Worm (Caenorhabditis elegans) whole organism, L1 larva: Measurements from ENCODE around the gene phf-14.

ENCODE experiments used
- ceh-82 ChIP-seq, 3 experiments: fragments of 150-350 bp in 1 of 3; sonication (generic microtip) in 2 of 3; optimal IDR thresholded peaks; 2 replicates each; lab custom pipeline; 2014 to 2017; ENCODE audit warnings: missing biosample characterization in 3 of 3, missing genetic modification characterization in 3 of 3
- elt-3 ChIP-seq, 6 experiments: fragments of 150-350 bp in 1 of 6; sonication (generic microtip); optimal IDR thresholded peaks; 2 replicates each; lab custom pipeline; 2017 to 2018; ENCODE audit warnings: missing biosample characterization in 6 of 6, missing genetic modification characterization in 6 of 6, inconsistent platforms in 1 of 6
- lir-3 ChIP-seq: sonication (generic microtip); optimal IDR thresholded peaks from 2 replicates; lab custom pipeline; 2016; ENCODE audit warnings: mild to moderate bottlenecking, missing genetic modification characterization, moderate library complexity, missing compliant biosample characterization; ENCODE audit not compliant: poor library complexity
- mdl-1 ChIP-seq, 2 experiments: fragments of 150-350 bp; optimal IDR thresholded peaks; 2 replicates each; lab custom pipeline; 2014 to 2017; ENCODE audit warnings: missing biosample characterization in 2 of 2, missing genetic modification characterization in 2 of 2, inconsistent platforms in 1 of 2
- nhr-11 ChIP-seq: fragments of 150-350 bp; optimal IDR thresholded peaks from 2 replicates; lab custom pipeline; 2014; ENCODE audit warnings: missing biosample characterization, missing genetic modification characterization
- nhr-77 ChIP-seq: fragments of 150-350 bp; optimal IDR thresholded peaks from 2 replicates; lab custom pipeline; 2014; ENCODE audit warnings: missing biosample characterization, missing genetic modification characterization
- swsn-7 ChIP-seq: sonication (generic microtip); optimal IDR thresholded peaks from 2 replicates; lab custom pipeline; 2016; ENCODE audit warnings: missing genetic modification characterization, missing compliant biosample characterization
- tlp-1 ChIP-seq: fragments of 150-350 bp; optimal IDR thresholded peaks from 2 replicates; lab custom pipeline; 2014; ENCODE audit warnings: missing biosample characterization, missing genetic modification characterization

- TF ChIP-seq mdl-1 (tag; optimal IDR thresholded peaks at IDR 0.05; lab: Kevin White, UChicago): no peak
- TF ChIP-seq elt-3 (tag; optimal IDR thresholded peaks at IDR 0.05; lab: Kevin White, UChicago): no peak
- no peak for TF ChIP-seq swsn-7 (tag; lab: Kevin White, UChicago)
- TF ChIP-seq lir-3 (tag; lab: Kevin White, UChicago): no peak
- TF ChIP-seq ceh-82 (tag; optimal IDR thresholded peaks at IDR 0.05; lab: Kevin White, UChicago): no peak
- no peak for TF ChIP-seq nhr-11 (tag; lab: Kevin White, UChicago)
- no peak for TF ChIP-seq tlp-1
- TF ChIP-seq nhr-77: no peak
These were observed 20.1 kb downstream of the phf-14 start for ce11 chrV:17891317-17891716.
